Worm (Caenorhabditis elegans): ENCODE data around the gene wht-8.

Gene wht-8

ce11 chrIII:11248897-11249296 is 30.3 kb downstream of the wht-8 start:
- TF ChIP-seq ceh-40 (GFP tag; IDR thresholded peaks at IDR 0.05) (0 out of 2 replicates have a peak, but pooled peaks have one; percentile 28), bed-2 (GFP tag; IDR thresholded peaks at IDR 0.05) (no peak)

ce11 chrIII:11251718-11252441 is 33.3 kb downstream of the wht-8 start, which contains the start of gene Y47D3A.32:
Gene Y47D3A.32 (plus strand): TSS chrIII:11252391.
- TF ChIP-seq cebp-1 (GFP tag; IDR thresholded peaks at IDR 0.05) (no peak), cebp-1 (tag; optimal IDR thresholded peaks at IDR 0.05) (peak; percentile 61), egl-18 (GFP tag; IDR thresholded peaks at IDR 0.05) (no peak), lin-54 (GFP tag; optimal IDR thresholded peaks at IDR 0.05) (no peak), B0336.3 (GFP tag; IDR thresholded peaks at IDR 0.05) (peak; percentile 59), nhr-80 (tag; optimal IDR thresholded peaks at IDR 0.05) (no peak), ztf-25 (GFP tag; IDR thresholded peaks at IDR 0.05) (peak; percentile 59; the same call in 1 of the 2 replicates), Y95B8A.8 (GFP tag; IDR thresholded peaks at IDR 0.05) (peak; percentile 53; the same call in 1 of the 2 replicates), ztf-3 (GFP tag; optimal IDR thresholded peaks at IDR 0.05) (no peak), chd-7 (tag; optimal IDR thresholded peaks at IDR 0.05) (peak; percentile 56), hsf-1 (GFP tag; IDR thresholded peaks at IDR 0.05) (peak; percentile 55; the same call in 1 of the 2 replicates), F55B11.4 (tag; optimal IDR thresholded peaks at IDR 0.05; ENCODE audit: borderline replicate concordance, insufficient read depth) (no peak), Y56A3A.18 (GFP tag; IDR thresholded peaks at IDR 0.05) (peak; percentile 76), Y53G8AR.9 (GFP tag; conservative IDR thresholded peaks at IDR 0.05) (peak; percentile 34; the same call in 1 of the 2 replicates), lin-35 (GFP tag; optimal IDR thresholded peaks at IDR 0.05) (peak in 1 of 3 experiments; percentile 12), cebp-2 (GFP tag; IDR thresholded peaks at IDR 0.05) (peak; percentile 86; the same call in 1 of the 2 replicates), nfyb-1 (GFP tag; IDR thresholded peaks at IDR 0.05) (peak; percentile 78), athp-1 (tag; optimal IDR thresholded peaks at IDR 0.05) (peak; percentile 11), tbp1 (GFP tag; optimal IDR thresholded peaks at IDR 0.05) (peak; percentile 4), pbrm-1 (GFP tag; IDR thresholded peaks at IDR 0.05) (peak; percentile 33; the same call in 1 of the 2 replicates), dpff-1 (tag; optimal IDR thresholded peaks at IDR 0.05) (peak; percentile 65), lag-1 (GFP tag; IDR thresholded peaks at IDR 0.05) (no peak), hmg-20 (GFP tag; IDR thresholded peaks at IDR 0.05) (no peak), F57C9.4 (tag; optimal IDR thresholded peaks at IDR 0.05) (no peak), F52B5.7 (tag; optimal IDR thresholded peaks at IDR 0.05) (peak; percentile 44), lin-40 (tag; optimal IDR thresholded peaks at IDR 0.05) (no peak), dox-1 (GFP tag; IDR thresholded peaks at IDR 0.05) (no peak), nhr-120 (GFP tag; IDR thresholded peaks at IDR 0.05) (no peak), attf-5 (GFP tag; optimal IDR thresholded peaks at IDR 0.05) (peak; percentile 36), ceh-58 (GFP tag; IDR thresholded peaks at IDR 0.05) (no peak), snpc-1.1 (tag; optimal IDR thresholded peaks at IDR 0.05; ENCODE audit: insufficient read depth) (no peak), sptf-2 (GFP tag; optimal IDR thresholded peaks at IDR 0.05) (no peak)

ce11 chrIII:11255072-11255471 is 36.5 kb downstream of the wht-8 start:
- TF ChIP-seq lin-40 (tag; optimal IDR thresholded peaks at IDR 0.05) (peak; percentile 45), F49E8.2 (tag; optimal IDR thresholded peaks at IDR 0.05; ENCODE audit: insufficient read depth) (no peak), C06A6.2 (GFP tag; conservative IDR thresholded peaks at IDR 0.05) (0 out of 2 replicates have a peak, but pooled peaks have one; percentile 15)

Data from whole organism, young adult.